Worm (Caenorhabditis elegans) whole organism, midembryonic: Measurements from ENCODE around the gene glb-30.

Experiments
- T22C8.4 ChIP-seq: fragments of 200-800 bp; sonication (Bioruptor generic); IDR thresholded peaks from 2 replicates; pipeline ENCODE4 v1.3.6; 2022; ENCODE audit warnings: missing genetic modification characterization, missing compliant biosample characterization
- cog-1 ChIP-seq: sonication (generic microtip); optimal IDR thresholded peaks from 2 replicates; lab custom pipeline; 2016; ENCODE audit warnings: missing genetic modification characterization, missing compliant biosample characterization
- flt-1 ChIP-seq: fragments of 200-800 bp; sonication (Bioruptor generic); IDR thresholded peaks from 2 replicates; pipeline ENCODE4 v1.3.6; 2022; ENCODE audit warnings: missing genetic modification characterization, missing compliant biosample characterization
- klf-2 ChIP-seq: fragments of 200-800 bp; sonication (Bioruptor generic); conservative IDR thresholded peaks from 2 replicates; pipeline ENCODE4 v1.3.6; 2022; ENCODE audit warnings: missing genetic modification reagents, missing genetic modification characterization, missing compliant biosample characterization
- med-1 ChIP-seq: sonication (generic microtip); optimal IDR thresholded peaks from 2 replicates; lab custom pipeline; 2017; ENCODE audit warnings: missing genetic modification characterization, mild to moderate bottlenecking, missing compliant biosample characterization, antibody characterized with exemption, missing genetic modification reagents; ENCODE audit not compliant: insufficient read depth
- ref-1 ChIP-seq: fragments of 200-800 bp; sonication (Bioruptor generic); conservative IDR thresholded peaks from 2 replicates; pipeline ENCODE4 v1.3.6; 2022; ENCODE audit warnings: missing genetic modification reagents, missing genetic modification characterization, missing compliant biosample characterization
- tab-1 ChIP-seq: fragments of 200-800 bp; sonication (Bioruptor generic); IDR thresholded peaks from 2 replicates; pipeline ENCODE4 v1.3.6; 2022; ENCODE audit warnings: missing genetic modification characterization, missing compliant biosample characterization
- ztf-29 ChIP-seq: fragments of 200-800 bp; sonication (Bioruptor generic); IDR thresholded peaks from 2 replicates; pipeline ENCODE4 v1.3.6; 2022; ENCODE audit warnings: missing genetic modification reagents, missing genetic modification characterization, missing compliant biosample characterization

DNA sequence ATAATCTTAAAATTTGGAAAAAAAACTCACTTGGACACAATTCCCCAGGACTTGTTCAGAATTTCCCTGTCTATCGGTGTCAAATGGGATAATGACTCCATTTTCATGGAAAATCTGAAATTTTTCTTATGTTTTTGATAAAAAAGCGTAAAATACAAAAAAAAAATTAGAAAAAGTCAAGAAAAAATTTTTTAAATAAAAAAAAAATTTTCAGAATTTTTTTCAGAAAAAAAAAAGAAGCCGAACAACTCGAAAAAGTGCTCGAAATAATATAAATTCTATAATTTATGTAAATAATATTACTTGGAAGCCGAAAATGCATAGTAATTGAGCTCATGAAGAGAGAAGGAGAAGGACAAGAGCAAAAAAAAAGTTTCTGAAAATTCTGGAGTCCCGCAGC lies at the start of gene glb-30:
- no peak for TF ChIP-seq med-1 (GFP tag; lab: Kevin White, UChicago)
- TF ChIP-seq ztf-29 (GFP tag; lab: Robert Waterston, UW): no peak
- TF ChIP-seq T22C8.4: no peak
- no peak for TF ChIP-seq tab-1 (GFP tag; lab: Robert Waterston, UW)
- no peak for TF ChIP-seq flt-1 (GFP tag; lab: Robert Waterston, UW)
- no peak for TF ChIP-seq klf-2 (GFP tag; lab: Robert Waterston, UW)
- no peak for TF ChIP-seq cog-1 (tag; lab: Kevin White, UChicago)
- no peak for TF ChIP-seq ref-1 (GFP tag; lab: Robert Waterston, UW)
